Fruit fly (Drosophila melanogaster) whole organism, adult: ENCODE data around the gene pyd.

Source experiments
- CG11617 ChIP-seq: fragments of 200-800 bp; sonication (Bioruptor generic); optimal IDR thresholded peaks from 2 replicates; lab custom pipeline; 2017; ENCODE audit warnings: mild to moderate bottlenecking, missing biosample characterization, missing genetic modification reagents, missing genetic modification characterization
- CG12768 ChIP-seq: fragments of 200-800 bp; sonication (Bioruptor generic); optimal IDR thresholded peaks from 2 replicates; lab custom pipeline; 2017; ENCODE audit warnings: missing biosample characterization, missing genetic modification characterization, mild to moderate bottlenecking, moderate library complexity, missing genetic modification reagents
- CG14711 ChIP-seq: fragments of 200-800 bp; sonication (Bioruptor generic); optimal IDR thresholded peaks from 2 replicates; lab custom pipeline; 2018; ENCODE audit warnings: missing biosample characterization, mild to moderate bottlenecking, missing genetic modification characterization, moderate library complexity
- CG7101 ChIP-seq: fragments of 200-800 bp; sonication (Bioruptor generic); optimal IDR thresholded peaks from 2 replicates; lab custom pipeline; 2018; ENCODE audit warnings: missing biosample characterization, mild to moderate bottlenecking, missing genetic modification characterization, moderate library complexity
- Clk ChIP-seq: fragments of 200-800 bp; sonication (Bioruptor generic); optimal IDR thresholded peaks from 2 replicates; lab custom pipeline; 2017; ENCODE audit warnings: missing biosample characterization, missing genetic modification characterization
- Crg-1 ChIP-seq: fragments of 200-800 bp; sonication (Bioruptor generic); optimal IDR thresholded peaks from 2 replicates; lab custom pipeline; 2016; ENCODE audit warnings: missing biosample characterization, missing genetic modification characterization
- Mnt ChIP-seq: fragments of 200-800 bp; sonication (Bioruptor generic); optimal IDR thresholded peaks from 2 replicates; lab custom pipeline; 2016; ENCODE audit warnings: missing biosample characterization, mild to moderate bottlenecking, missing genetic modification characterization
- cic ChIP-seq: fragments of 200-800 bp; sonication (Bioruptor generic); optimal IDR thresholded peaks from 2 replicates; lab custom pipeline; 2017; ENCODE audit warnings: missing biosample characterization, mild to moderate bottlenecking, missing genetic modification characterization, moderate library complexity
- toe ChIP-seq: fragments of 200-800 bp; sonication (Bioruptor generic); optimal IDR thresholded peaks from 2 replicates; lab custom pipeline; 2016; ENCODE audit warnings: missing biosample characterization, missing genetic modification characterization

- TF ChIP-seq toe (no peak), Crg-1 (no peak), cic (no peak), CG11617 (GFP tag; lab: Kevin White, UChicago) (no peak), CG12768 (GFP tag; lab: Kevin White, UChicago) (no peak), CG14711 (tag; lab: Kevin White, UChicago) (no peak), Clk (GFP tag; lab: Kevin White, UChicago) (no peak), CG7101 (no peak), Mnt (GFP tag; lab: Kevin White, UChicago) (no peak)
Measured at dm6 chr3R:8959153-8959552, 27.5 kb upstream of the pyd start.
